Fruit fly (Drosophila melanogaster): Measurements from ENCODE around the gene fuss.
A peak's percentile ranks its signal among the peaks of the same experiment; 100 is the strongest.

Gene fuss

dm6 chr4:979634-980474 is 1.6 kb upstream of the fuss start (continued):
- TF ChIP-seq Opbp (GFP tag; IDR thresholded peaks at IDR 0.05; ENCODE audit: partially characterized antibody) (peak; percentile 81; the same call in 2 of the 3 replicates), CG33213 (GFP tag; optimal IDR thresholded peaks at IDR 0.05) (peak; percentile 95), zen (tag; optimal IDR thresholded peaks at IDR 0.05) (peak; percentile 33), Dp (GFP tag; optimal IDR thresholded peaks at IDR 0.05) (peak; percentile 29), Poxn (GFP tag; IDR thresholded peaks at IDR 0.05) (no peak), her (GFP tag; optimal IDR thresholded peaks at IDR 0.05) (no peak), CG3726 (GFP tag; IDR thresholded peaks at IDR 0.05) (no peak), Ets97D (GFP tag; optimal IDR thresholded peaks at IDR 0.05) (peak; percentile 60), CG4424 (GFP tag; optimal IDR thresholded peaks at IDR 0.05) (peak; percentile 33), pzg (GFP tag; optimal IDR thresholded peaks at IDR 0.05) (peak; percentile 51), CG2712 (tag; optimal IDR thresholded peaks at IDR 0.05) (peak; percentile 11), vnd (GFP tag; IDR thresholded peaks at IDR 0.05; ENCODE audit: partially characterized antibody) (peak; percentile 68; the same call in 1 of the 3 replicates)

dm6 chr4:976569-976968 is 1.7 kb downstream of the fuss start:
- TF ChIP-seq CG8388 (GFP tag; optimal IDR thresholded peaks at IDR 0.05): peak; percentile 69
- peak; percentile 64 for TF ChIP-seq Ets65A (GFP tag)
- TF ChIP-seq H2.0 (GFP tag; IDR thresholded peaks at IDR 0.05): no peak

dm6 chr4:974632-975031 is 3.7 kb downstream of the fuss start:
- TF ChIP-seq CG17802 (tag; optimal IDR thresholded peaks at IDR 0.05) (peak; percentile 72), ase (GFP tag; IDR thresholded peaks at IDR 0.05) (no peak), az2 (GFP tag; optimal IDR thresholded peaks at IDR 0.05) (no peak), scrt (GFP tag; optimal IDR thresholded peaks at IDR 0.05) (no peak), CG18619 (GFP tag; optimal IDR thresholded peaks at IDR 0.05) (no peak), CG30020 (tag; optimal IDR thresholded peaks at IDR 0.05) (peak; percentile 56), pros (GFP tag; optimal IDR thresholded peaks at IDR 0.05) (peak; percentile 68), Nf-YC (tag; optimal IDR thresholded peaks at IDR 0.05) (peak; percentile 51), CG13894 (tag; optimal IDR thresholded peaks at IDR 0.05) (peak; percentile 26), sens (GFP tag) (peak; percentile 19), gsb-n (tag; optimal IDR thresholded peaks at IDR 0.05) (peak; percentile 22), CG2199 (GFP tag; IDR thresholded peaks at IDR 0.05) (peak; percentile 28; the same call in 1 of the 3 replicates), aop (GFP tag; IDR thresholded peaks at IDR 0.05) (no peak)

dm6 chr4:971084-971483 is 7.2 kb downstream of the fuss start:
- TF ChIP-seq yki (optimal IDR thresholded peaks at IDR 0.05): no peak
- TF ChIP-seq HLH4C (GFP tag; IDR thresholded peaks at IDR 0.05; ENCODE audit: partially characterized antibody): peak; percentile 47; the same call in 2 of the 3 replicates
- TF ChIP-seq CG7963 (GFP tag; IDR thresholded peaks at IDR 0.05; ENCODE audit: partially characterized antibody): peak; percentile 41; the same call in 1 of the 3 replicates
- TF ChIP-seq CG15479 (GFP tag; optimal IDR thresholded peaks at IDR 0.05): no peak
- TF ChIP-seq CG5245 (GFP tag; optimal IDR thresholded peaks at IDR 0.05): no peak
- no peak for TF ChIP-seq p53 (GFP tag; optimal IDR thresholded peaks at IDR 0.05)
- 0 out of 2 replicates have a peak, but pooled peaks have one; percentile 35 for TF ChIP-seq Scr (GFP tag; IDR thresholded peaks at IDR 0.05; ENCODE audit: partially characterized antibody)
- TF ChIP-seq seq (GFP tag; IDR thresholded peaks at IDR 0.05): no peak
- no peak for TF ChIP-seq emc (GFP tag; optimal IDR thresholded peaks at IDR 0.05)
- peak; percentile 55; the same call in 1 of the 3 replicates for TF ChIP-seq CG16813 (GFP tag; IDR thresholded peaks at IDR 0.05; ENCODE audit: partially characterized antibody)
- TF ChIP-seq stc (GFP tag; IDR thresholded peaks at IDR 0.05): no peak
- no peak for TF ChIP-seq gro (GFP tag; optimal IDR thresholded peaks at IDR 0.05)
- TF ChIP-seq insv (GFP tag; optimal IDR thresholded peaks at IDR 0.05): no peak
- no peak for TF ChIP-seq CG8478 (optimal IDR thresholded peaks at IDR 0.05)
- no peak for TF ChIP-seq CG11696 (GFP tag; IDR thresholded peaks at IDR 0.05)
- no peak for TF ChIP-seq Sry-δ (GFP tag; optimal IDR thresholded peaks at IDR 0.05)
- TF ChIP-seq CG14965 (GFP tag; optimal IDR thresholded peaks at IDR 0.05; ENCODE audit: borderline replicate concordance): no peak
- no peak for TF ChIP-seq nau (GFP tag; optimal IDR thresholded peaks at IDR 0.05)
- no peak for TF ChIP-seq CG6813 (GFP tag; optimal IDR thresholded peaks at IDR 0.05)
